Worm (Caenorhabditis elegans): ENCODE data around the gene Y51H7BR.7.
A peak's percentile ranks its signal among the peaks of the same experiment; 100 is the strongest.

Y51H7BR.7 gene

ce11 chrII:1476016-1476415, 49.4 kb downstream of the Y51H7BR.7 start:
- no peak for TF ChIP-seq blmp-1 (tag; optimal IDR thresholded peaks at IDR 0.05)
- TF ChIP-seq grh-1 (GFP tag; IDR thresholded peaks at IDR 0.05): no peak
- TF ChIP-seq ceh-88 (GFP tag; IDR thresholded peaks at IDR 0.05): no peak
- no peak for TF ChIP-seq isw-1 (GFP tag; IDR thresholded peaks at IDR 0.05)
- no peak for TF ChIP-seq lir-3 (tag; optimal IDR thresholded peaks at IDR 0.05; ENCODE audit: poor library complexity)
- TF ChIP-seq nhr-76 (tag; optimal IDR thresholded peaks at IDR 0.05): no peak
- TF ChIP-seq mdl-1 (tag; optimal IDR thresholded peaks at IDR 0.05): no peak
- TF ChIP-seq egl-27 (tag; optimal IDR thresholded peaks at IDR 0.05): no peak
- TF ChIP-seq unc-98 (GFP tag; IDR thresholded peaks at IDR 0.05): no peak

ce11 chrII:1475328-1475727, 50.1 kb downstream of the Y51H7BR.7 start:
- TF ChIP-seq fkh-8 (tag; optimal IDR thresholded peaks at IDR 0.05): peak; percentile 22
- TF ChIP-seq elt-2 (tag; optimal IDR thresholded peaks at IDR 0.05): peak; percentile 66
- no peak for TF ChIP-seq egl-13 (tag; optimal IDR thresholded peaks at IDR 0.05)

ce11 chrII:1474807-1475206, 50.6 kb downstream of the Y51H7BR.7 start:
- TF ChIP-seq lin-13 (GFP tag; optimal IDR thresholded peaks at IDR 0.05) (no peak), xbp-1 (tag; optimal IDR thresholded peaks at IDR 0.05) (no peak), lir-3 (tag; optimal IDR thresholded peaks at IDR 0.05; ENCODE audit: poor library complexity) (no peak), nhr-90 (tag; optimal IDR thresholded peaks at IDR 0.05; ENCODE audit: poor library complexity) (no peak), fos-1 (tag; optimal IDR thresholded peaks at IDR 0.05) (no peak), efl-1 (optimal IDR thresholded peaks at IDR 0.05) (no peak), efl-1 (GFP tag; optimal IDR thresholded peaks at IDR 0.05 in 1 of 2) (peak in 1 of 2 experiments; percentile 4), sox-4 (tag; optimal IDR thresholded peaks at IDR 0.05) (no peak), nhr-19 (GFP tag; conservative IDR thresholded peaks at IDR 0.05) (no peak)

ce11 chrII:1473481-1473880, 51.9 kb downstream of the Y51H7BR.7 start, which contains the start of gene H17B01.5:
Gene H17B01.5 (minus strand): TSS chrII:1473581.
- TF ChIP-seq elt-2 (tag; optimal IDR thresholded peaks at IDR 0.05) (no peak), nhr-237 (tag; optimal IDR thresholded peaks at IDR 0.05) (no peak), ceh-90 (tag; optimal IDR thresholded peaks at IDR 0.05) (no peak), unc-30 (tag; optimal IDR thresholded peaks at IDR 0.05) (no peak), nhr-76 (tag; optimal IDR thresholded peaks at IDR 0.05) (no peak), isw-1 (GFP tag; IDR thresholded peaks at IDR 0.05) (no peak), tbx-2 (tag; optimal IDR thresholded peaks at IDR 0.05) (no peak), unc-98 (GFP tag; IDR thresholded peaks at IDR 0.05) (no peak), ceh-63 (GFP tag; optimal IDR thresholded peaks at IDR 0.05) (no peak), mef-2 (tag; optimal IDR thresholded peaks at IDR 0.05) (no peak), jun-1 (tag; optimal IDR thresholded peaks at IDR 0.05) (no peak), egl-13 (tag; optimal IDR thresholded peaks at IDR 0.05) (no peak), snpc-4 (tag; optimal IDR thresholded peaks at IDR 0.05) (no peak), mab-9 (GFP tag; IDR thresholded peaks at IDR 0.05) (no peak), C16A3.4 (tag; optimal IDR thresholded peaks at IDR 0.05) (no peak), hpl-2 (GFP tag; optimal IDR thresholded peaks at IDR 0.05) (no peak), vab-15 (tag; optimal IDR thresholded peaks at IDR 0.05) (no peak)

All from whole organism, L1 larva.